ENCODE assay signal across 2 fruit fly cellular contexts in genomic region chr2L:19404804-19405203, dm6.
TF ChIP-seq lines count a peak whose summit lies in the region.

No protein-coding gene starts in this region.

- no peak for TF ChIP-seq CTCF in whole organism, embryonic (GFP tag; optimal IDR thresholded peaks at IDR 0.05; lab: Kevin White, UChicago)

TF ChIP-seq in whole organism, embryonic, 481 proteins besides CTCF, POLR2A, EP300 and RAD21:
- TF ChIP-seq chinmo (GFP tag; IDR thresholded peaks at IDR 0.05; lab: Robert Waterston, UW; ENCODE audit: partially characterized antibody) (0 out of 4 replicates have a peak, but pooled peaks have one; percentile 29), CG7839 (tag; optimal IDR thresholded peaks at IDR 0.05; lab: Kevin White, UChicago) (no peak), Dip3 (GFP tag; optimal IDR thresholded peaks at IDR 0.05; lab: Kevin White, UChicago) (no peak), sd (tag; optimal IDR thresholded peaks at IDR 0.05; lab: Kevin White, UChicago) (peak; percentile 35), CG14860 (GFP tag; IDR thresholded peaks at IDR 0.05; lab: Robert Waterston, UW; ENCODE audit: partially characterized antibody) (no peak), gem (tag; optimal IDR thresholded peaks at IDR 0.05; lab: Kevin White, UChicago) (no peak), sr (GFP tag; IDR thresholded peaks at IDR 0.05; lab: Robert Waterston, UW) (peak; percentile 86), run (tag; optimal IDR thresholded peaks at IDR 0.05; lab: Kevin White, UChicago) (no peak), abd-A (tag; optimal IDR thresholded peaks at IDR 0.05; lab: Kevin White, UChicago) (peak; percentile 4), crol (GFP tag; IDR thresholded peaks at IDR 0.05; lab: Robert Waterston, UW) (peak; percentile 42), CG12769 (tag; optimal IDR thresholded peaks at IDR 0.05; lab: Kevin White, UChicago) (peak; percentile 17), CG6791 (GFP tag; IDR thresholded peaks at IDR 0.05; lab: Robert Waterston, UW; ENCODE audit: partially characterized antibody) (no peak), CG15479 (GFP tag; optimal IDR thresholded peaks at IDR 0.05; lab: Kevin White, UChicago) (no peak), Deaf1 (tag; optimal IDR thresholded peaks at IDR 0.05; lab: Kevin White, UChicago) (peak; percentile 68), MTF-1 (GFP tag; optimal IDR thresholded peaks at IDR 0.05; lab: Kevin White, UChicago; ENCODE audit: borderline replicate concordance) (peak; percentile 93), Dad (GFP tag; optimal IDR thresholded peaks at IDR 0.05; lab: Kevin White, UChicago) (no peak), aop (GFP tag; IDR thresholded peaks at IDR 0.05; lab: Robert Waterston, UW) (no peak), CG10543 (GFP tag; optimal IDR thresholded peaks at IDR 0.05; lab: Kevin White, UChicago) (peak; percentile 74), cg (GFP tag; optimal IDR thresholded peaks at IDR 0.05; lab: Kevin White, UChicago) (peak; percentile 4), CG15696 (tag; optimal IDR thresholded peaks at IDR 0.05; lab: Kevin White, UChicago) (no peak)
TF ChIP-seq in whole organism, embryonic: peak in this region for 10.

TF ChIP-seq in whole organism, pupa, 21 proteins besides CTCF, POLR2A, EP300 and RAD21:
- TF ChIP-seq CG15710 (tag; optimal IDR thresholded peaks at IDR 0.05; lab: Kevin White, UChicago) (no peak), CG32121 (GFP tag; IDR thresholded peaks at IDR 0.05; lab: Robert Waterston, UW) (0 out of 2 replicates have a peak, but pooled peaks have one; percentile 39)
